Fruit fly (Drosophila melanogaster): Measurements from ENCODE around the gene Set.

Gene Set

DNA sequence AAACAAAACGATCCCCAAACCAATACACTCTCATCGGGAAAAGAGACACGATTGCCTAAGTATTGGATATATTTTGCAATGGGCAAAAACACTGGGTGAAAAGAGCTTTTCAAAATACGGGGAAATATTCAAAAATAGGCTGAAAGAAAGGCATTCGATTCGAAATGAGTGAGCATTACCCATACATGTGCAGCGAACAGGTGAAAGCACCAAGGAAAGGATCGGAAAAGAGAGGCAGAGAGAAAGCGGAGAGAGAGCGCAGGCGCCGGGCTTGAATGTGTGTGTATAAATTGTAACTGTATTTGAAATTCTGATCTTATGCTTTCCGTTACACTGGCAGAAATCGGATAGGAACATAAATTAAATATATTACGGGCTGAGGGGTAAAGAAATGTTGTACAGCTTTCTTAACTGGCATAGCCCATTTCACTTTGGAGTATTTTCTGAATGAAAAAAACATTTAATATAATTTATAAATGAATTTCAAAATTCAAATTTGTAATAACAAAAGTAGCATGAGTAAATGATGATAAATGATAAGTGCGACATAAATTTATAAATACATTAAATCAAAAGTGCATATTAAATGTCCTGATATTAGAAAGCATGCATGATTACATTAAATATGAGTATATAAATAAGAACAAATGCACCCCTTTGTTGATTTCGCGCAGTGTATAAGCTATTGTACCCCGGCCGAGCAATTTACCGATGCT lies 17.4 kb downstream of the Set start (continued):
- no peak for TF ChIP-seq repo (GFP tag; optimal IDR thresholded peaks at IDR 0.05)
- no peak for TF ChIP-seq Myb (GFP tag; optimal IDR thresholded peaks at IDR 0.05)
- peak; percentile 31; the same call in 1 of the 2 replicates for TF ChIP-seq CG17328 (GFP tag; IDR thresholded peaks at IDR 0.05)
- no peak for TF ChIP-seq HmgD (GFP tag; optimal IDR thresholded peaks at IDR 0.05)
- TF ChIP-seq CG7786 (GFP tag; optimal IDR thresholded peaks at IDR 0.05): no peak
- TF ChIP-seq Sry-δ (GFP tag; optimal IDR thresholded peaks at IDR 0.05): no peak
- TF ChIP-seq HLH4C (GFP tag; IDR thresholded peaks at IDR 0.05; ENCODE audit: partially characterized antibody): no peak
- TF ChIP-seq CG8290 (GFP tag; optimal IDR thresholded peaks at IDR 0.05): peak; percentile 65
- TF ChIP-seq CG8290 (tag; optimal IDR thresholded peaks at IDR 0.05): peak in 1 of 2 experiments; percentile 16
- no peak for TF ChIP-seq danr (GFP tag; IDR thresholded peaks at IDR 0.05)
- TF ChIP-seq shn (GFP tag; optimal IDR thresholded peaks at IDR 0.05): no peak
- TF ChIP-seq Trl (optimal IDR thresholded peaks at IDR 0.05): peak; percentile 34 to 68
- TF ChIP-seq Trl (GFP tag; optimal IDR thresholded peaks at IDR 0.05): no peak
- TF ChIP-seq emc (GFP tag; optimal IDR thresholded peaks at IDR 0.05): no peak
- peak; percentile 72 for TF ChIP-seq Xbp1 (GFP tag; optimal IDR thresholded peaks at IDR 0.05)
- TF ChIP-seq CG3407 (GFP tag; optimal IDR thresholded peaks at IDR 0.05): peak; percentile 57
- TF ChIP-seq croc (GFP tag; conservative IDR thresholded peaks at IDR 0.05): peak; percentile 46; the same call in 2 of the 3 replicates
- peak; percentile 80 for TF ChIP-seq CG10209 (GFP tag; optimal IDR thresholded peaks at IDR 0.05)
- peak; percentile 69 for TF ChIP-seq nerfin-1 (tag; optimal IDR thresholded peaks at IDR 0.05)
- TF ChIP-seq nau (GFP tag; optimal IDR thresholded peaks at IDR 0.05): peak; percentile 15
- no peak for TF ChIP-seq en (GFP tag; optimal IDR thresholded peaks at IDR 0.05)
- peak; percentile 60 for TF ChIP-seq CG1233 (GFP tag; optimal IDR thresholded peaks at IDR 0.05)
- peak; percentile 27 for TF ChIP-seq jumu (GFP tag; optimal IDR thresholded peaks at IDR 0.05)
- TF ChIP-seq CG31388 (GFP tag; optimal IDR thresholded peaks at IDR 0.05): no peak
- TF ChIP-seq CG9876 (GFP tag; optimal IDR thresholded peaks at IDR 0.05): no peak
- TF ChIP-seq CG12744 (GFP tag; optimal IDR thresholded peaks at IDR 0.05): no peak
- TF ChIP-seq Oaz (GFP tag; IDR thresholded peaks at IDR 0.05): no peak
- peak; percentile 76 for TF ChIP-seq CG17829 (tag; optimal IDR thresholded peaks at IDR 0.05)
- TF ChIP-seq ERR (GFP tag; optimal IDR thresholded peaks at IDR 0.05): no peak
- TF ChIP-seq CG30403 (GFP tag; optimal IDR thresholded peaks at IDR 0.05): peak; percentile 83
- TF ChIP-seq trem (tag; optimal IDR thresholded peaks at IDR 0.05): peak; percentile 71
- no peak for TF ChIP-seq CG7928 (GFP tag; optimal IDR thresholded peaks at IDR 0.05)
- peak; percentile 78 for TF ChIP-seq fd96Cb (tag; optimal IDR thresholded peaks at IDR 0.05)
- no peak for TF ChIP-seq CG12769 (tag; optimal IDR thresholded peaks at IDR 0.05)
- peak; percentile 73 for TF ChIP-seq D19A (tag; optimal IDR thresholded peaks at IDR 0.05)
- TF ChIP-seq CG4328 (GFP tag; optimal IDR thresholded peaks at IDR 0.05): peak; percentile 59
- peak; percentile 35; the same call in 1 of the 2 replicates for TF ChIP-seq CG14667 (GFP tag; IDR thresholded peaks at IDR 0.05)
- no peak for TF ChIP-seq otp (GFP tag; IDR thresholded peaks at IDR 0.05)
- no peak for TF ChIP-seq hb (GFP tag; IDR thresholded peaks at IDR 0.05; ENCODE audit: partially characterized antibody)
- no peak for TF ChIP-seq BEAF-32 (GFP tag; optimal IDR thresholded peaks at IDR 0.05)
- peak; percentile 25 for TF ChIP-seq CG6854 (GFP tag; optimal IDR thresholded peaks at IDR 0.05)
- TF ChIP-seq mirr (GFP tag; optimal IDR thresholded peaks at IDR 0.05): no peak
- TF ChIP-seq Dip2 (GFP tag; IDR thresholded peaks at IDR 0.05): no peak
- peak; percentile 33 for TF ChIP-seq CG6813 (GFP tag; optimal IDR thresholded peaks at IDR 0.05)
- no peak for TF ChIP-seq Awh (GFP tag; IDR thresholded peaks at IDR 0.05)
- peak; percentile 33; the same call in 1 of the 3 replicates for TF ChIP-seq tgo (GFP tag; IDR thresholded peaks at IDR 0.05)
- peak; percentile 7 for TF ChIP-seq CG17802 (tag; optimal IDR thresholded peaks at IDR 0.05)
- TF ChIP-seq p53 (GFP tag; optimal IDR thresholded peaks at IDR 0.05): no peak
- TF ChIP-seq CG1529 (GFP tag; optimal IDR thresholded peaks at IDR 0.05): peak; percentile 64
- TF ChIP-seq CG8089 (GFP tag; optimal IDR thresholded peaks at IDR 0.05): no peak
- no peak for TF ChIP-seq gce (GFP tag; IDR thresholded peaks at IDR 0.05)

Measured in whole organism, embryonic.